Fruit fly (Drosophila melanogaster): Measurements from ENCODE around the gene Pfdn2.

Pfdn2 gene

dm6 chr3L:11096195-11096908 is 22.2 kb upstream of the Pfdn2 start, which contains the start of the genes CG46439, Iyd and CG33947 (continued):
- TF ChIP-seq CG6276 (GFP tag; optimal IDR thresholded peaks at IDR 0.05) (peak; percentile 86), OdsH (GFP tag; optimal IDR thresholded peaks at IDR 0.05) (peak; percentile 30), eg (GFP tag; IDR thresholded peaks at IDR 0.05) (peak; percentile 90), net (GFP tag; optimal IDR thresholded peaks at IDR 0.05) (peak; percentile 30), CG7368 (GFP tag; optimal IDR thresholded peaks at IDR 0.05) (peak; percentile 31), Hr39 (GFP tag; optimal IDR thresholded peaks at IDR 0.05) (no peak), CG8119 (GFP tag; IDR thresholded peaks at IDR 0.05) (peak; percentile 84; the same call in 2 of the 3 replicates), Sox14 (GFP tag; optimal IDR thresholded peaks at IDR 0.05) (peak; percentile 58), salr (GFP tag; optimal IDR thresholded peaks at IDR 0.05) (peak in 1 of 2 experiments; percentile 9)

dm6 chr3L:11094279-11094678 is 20.1 kb upstream of the Pfdn2 start:
- peak; percentile 9 for TF ChIP-seq svp (GFP tag)
- peak; percentile 37 for TF ChIP-seq Eip78C (GFP tag)
- no peak for TF ChIP-seq Eip93F (GFP tag; optimal IDR thresholded peaks at IDR 0.05)
- TF ChIP-seq salr (GFP tag; optimal IDR thresholded peaks at IDR 0.05): no peak
- TF ChIP-seq ss (GFP tag; optimal IDR thresholded peaks at IDR 0.05): no peak
- TF ChIP-seq CG6854 (GFP tag; optimal IDR thresholded peaks at IDR 0.05): no peak
- TF ChIP-seq topi (GFP tag; optimal IDR thresholded peaks at IDR 0.05): no peak
- TF ChIP-seq CG31627 (GFP tag; optimal IDR thresholded peaks at IDR 0.05): no peak
- TF ChIP-seq Blimp-1 (GFP tag; optimal IDR thresholded peaks at IDR 0.05): no peak
- TF ChIP-seq spab (GFP tag; optimal IDR thresholded peaks at IDR 0.05): no peak
- TF ChIP-seq net (GFP tag; optimal IDR thresholded peaks at IDR 0.05): no peak

- TF ChIP-seq Hr39 (GFP tag; optimal IDR thresholded peaks at IDR 0.05) (peak; percentile 48), CG10669 (GFP tag; optimal IDR thresholded peaks at IDR 0.05) (peak; percentile 25), Met (GFP tag; optimal IDR thresholded peaks at IDR 0.05) (peak; percentile 53), Eip78C (GFP tag) (peak; percentile 79), lz (GFP tag; optimal IDR thresholded peaks at IDR 0.05) (peak; percentile 72), Hr38 (GFP tag; optimal IDR thresholded peaks at IDR 0.05) (no peak), salr (GFP tag; optimal IDR thresholded peaks at IDR 0.05) (no peak), CG32006 (GFP tag; optimal IDR thresholded peaks at IDR 0.05) (peak; percentile 33), Sox102F (GFP tag; optimal IDR thresholded peaks at IDR 0.05) (peak; percentile 62), dac (GFP tag; optimal IDR thresholded peaks at IDR 0.05) (no peak), CG9139 (GFP tag; optimal IDR thresholded peaks at IDR 0.05) (no peak), CG3032 (tag; optimal IDR thresholded peaks at IDR 0.05) (peak; percentile 48), CG8319 (GFP tag; optimal IDR thresholded peaks at IDR 0.05) (no peak), vri (GFP tag; optimal IDR thresholded peaks at IDR 0.05) (peak; percentile 33), CG8632 (GFP tag; optimal IDR thresholded peaks at IDR 0.05) (peak; percentile 17), Gug (GFP tag; IDR thresholded peaks at IDR 0.05) (peak; percentile 42; the same call in 1 of the 2 replicates), acj6 (GFP tag; optimal IDR thresholded peaks at IDR 0.05) (peak; percentile 39), CG6792 (GFP tag; optimal IDR thresholded peaks at IDR 0.05) (peak; percentile 1), fd85E (GFP tag; optimal IDR thresholded peaks at IDR 0.05) (no peak), CG3919 (GFP tag; optimal IDR thresholded peaks at IDR 0.05) (peak; percentile 57), CG8119 (GFP tag; IDR thresholded peaks at IDR 0.05) (no peak), Ets96B (tag; optimal IDR thresholded peaks at IDR 0.05) (peak; percentile 1), fkh (GFP tag; optimal IDR thresholded peaks at IDR 0.05) (peak; percentile 9), cyc (GFP tag; optimal IDR thresholded peaks at IDR 0.05) (peak; percentile 51), CG11294 (GFP tag; IDR thresholded peaks at IDR 0.05) (peak; percentile 32; the same call in 1 of the 2 replicates), dsx (GFP tag; optimal IDR thresholded peaks at IDR 0.05; ENCODE audit: poor library complexity, severe bottlenecking) (peak; percentile 1), net (GFP tag; optimal IDR thresholded peaks at IDR 0.05) (peak; percentile 33), Sox14 (GFP tag; optimal IDR thresholded peaks at IDR 0.05) (peak; percentile 53), CG11902 (GFP tag; optimal IDR thresholded peaks at IDR 0.05) (peak; percentile 32), Sox15 (GFP tag; optimal IDR thresholded peaks at IDR 0.05) (peak; percentile 23), OdsH (GFP tag; optimal IDR thresholded peaks at IDR 0.05) (peak; percentile 49), Hr4 (GFP tag; optimal IDR thresholded peaks at IDR 0.05) (peak; percentile 34), esn (GFP tag; optimal IDR thresholded peaks at IDR 0.05) (peak; percentile 66), Lpt (GFP tag; optimal IDR thresholded peaks at IDR 0.05) (no peak), CG6808 (GFP tag; optimal IDR thresholded peaks at IDR 0.05) (no peak)
Measured at dm6 chr3L:11093046-11093520, 18.9 kb upstream of the Pfdn2 start, which contains the start of gene JIL-1. Gene JIL-1 (minus strand): TSS chr3L:11093193.
